Worm (Caenorhabditis elegans) whole organism, early embryonic: ENCODE data around the gene K02E7.7.

Experiments
- B0310.2 ChIP-seq: sonication (generic microtip); optimal IDR thresholded peaks from 2 replicates; lab custom pipeline; 2016; ENCODE audit warnings: mild to moderate bottlenecking, missing genetic modification characterization, missing compliant biosample characterization
- F13C5.2 ChIP-seq: sonication (generic microtip); optimal IDR thresholded peaks from 2 replicates; lab custom pipeline; 2017; ENCODE audit warnings: mild to moderate bottlenecking, missing genetic modification characterization, inconsistent platforms, missing compliant biosample characterization
- aly-1 ChIP-seq: sonication (generic microtip); optimal IDR thresholded peaks from 2 replicates; lab custom pipeline; 2016; ENCODE audit warnings: missing genetic modification characterization, missing compliant biosample characterization
- ama-1 ChIP-seq: fragments of 150-350 bp; optimal IDR thresholded peaks from 2 replicates; lab custom pipeline; 2014
- ceh-13 ChIP-seq: fragments of 200-800 bp; sonication (Bioruptor generic); optimal IDR thresholded peaks from 2 replicates; lab custom pipeline; 2018; ENCODE audit warnings: mild to moderate bottlenecking, missing genetic modification characterization, missing compliant biosample characterization
- ceh-36 ChIP-seq: sonication (generic microtip); optimal IDR thresholded peaks from 2 replicates; lab custom pipeline; 2016; ENCODE audit warnings: missing genetic modification characterization, inconsistent platforms, missing compliant biosample characterization
- ets-7 ChIP-seq: sonication (generic microtip); optimal IDR thresholded peaks from 2 replicates; lab custom pipeline; 2016; ENCODE audit warnings: missing genotype, missing genetic modification characterization, missing compliant biosample characterization
- flt-1 ChIP-seq: fragments of 200-800 bp; sonication (Bioruptor generic); IDR thresholded peaks from 2 replicates; pipeline ENCODE4 v1.3.6; 2022; ENCODE audit warnings: missing genetic modification characterization, missing compliant biosample characterization
- hmbx-1 ChIP-seq: sonication (generic microtip); optimal IDR thresholded peaks from 2 replicates; lab custom pipeline; 2016; ENCODE audit warnings: mild to moderate bottlenecking, missing genetic modification characterization, missing compliant biosample characterization
- hmg-4 ChIP-seq: fragments of 200-800 bp; sonication (Bioruptor generic); optimal IDR thresholded peaks from 2 replicates; lab custom pipeline; 2018; ENCODE audit warnings: mild to moderate bottlenecking, missing genetic modification characterization, missing compliant biosample characterization
- hnd-1 ChIP-seq: sonication (generic microtip); optimal IDR thresholded peaks from 2 replicates; lab custom pipeline; 2016; ENCODE audit warnings: missing genetic modification characterization, missing compliant biosample characterization
- pes-1 ChIP-seq: fragments of 200-800 bp; sonication (Bioruptor generic); IDR thresholded peaks from 2 replicates; pipeline ENCODE4 v1.3.6; 2022; ENCODE audit warnings: missing genetic modification reagents, missing genetic modification characterization, missing compliant biosample characterization
- scrt-1 ChIP-seq: fragments of 200-800 bp; sonication (Bioruptor generic); IDR thresholded peaks from 2 replicates; pipeline ENCODE4 v1.3.6; 2022; ENCODE audit warnings: missing genetic modification characterization, missing compliant biosample characterization
- sea-1 ChIP-seq: fragments of 200-800 bp; sonication (Bioruptor generic); conservative IDR thresholded peaks from 2 replicates; pipeline ENCODE4 v1.3.6; 2022; ENCODE audit warnings: missing genetic modification characterization, missing compliant biosample characterization
- tbx-11 ChIP-seq: fragments of 200-800 bp; sonication (Bioruptor generic); IDR thresholded peaks from 2 replicates; pipeline ENCODE4 v1.3.6; 2022; ENCODE audit warnings: missing genetic modification characterization, missing compliant biosample characterization
- tbx-37 ChIP-seq: fragments of 200-800 bp; sonication (Bioruptor generic); conservative IDR thresholded peaks from 2 replicates; pipeline ENCODE4 v1.3.6; 2022; ENCODE audit warnings: missing genetic modification reagents, missing genetic modification characterization, missing compliant biosample characterization
- tra-4 ChIP-seq: sonication (generic microtip); optimal IDR thresholded peaks from 2 replicates; lab custom pipeline; 2017; ENCODE audit warnings: missing genetic modification characterization, missing compliant biosample characterization

The K02E7.7 gene

ce11 chrII:1075424-1075823 is 20.6 kb downstream of the K02E7.7 start, which contains the start of gene K02E7.11:
K02E7.11 (minus strand) TSS chrII:1075524.
- no peak for TF ChIP-seq flt-1 (GFP tag; lab: Robert Waterston, UW)
- no peak for TF ChIP-seq ets-7 (tag; lab: Kevin White, UChicago)
- TF ChIP-seq pes-1 (GFP tag; lab: Robert Waterston, UW), result no peak
- TF ChIP-seq hmbx-1 (tag; lab: Kevin White, UChicago), result no peak
- no peak for TF ChIP-seq tra-4
- no peak for TF ChIP-seq scrt-1 (GFP tag; lab: Robert Waterston, UW)
- TF ChIP-seq F13C5.2 (tag; lab: Kevin White, UChicago), result no peak
- TF ChIP-seq tbx-37, result no peak
- no peak for TF ChIP-seq ama-1 (lab: Kevin White, UChicago)

ce11 chrII:1082859-1083258 is 28.0 kb downstream of the K02E7.7 start, which contains the start of gene K02E7.1:
K02E7.1 (plus strand) TSS chrII:1083159.
- TF ChIP-seq tra-4 (no peak), flt-1 (GFP tag; lab: Robert Waterston, UW) (no peak), hnd-1 (tag; lab: Kevin White, UChicago) (no peak), tbx-37 (no peak), scrt-1 (GFP tag; lab: Robert Waterston, UW) (no peak), tbx-11 (GFP tag; lab: Robert Waterston, UW) (no peak)

- no peak for TF ChIP-seq flt-1 (GFP tag; lab: Robert Waterston, UW)
Observed at ce11 chrII:1084899-1085298, 30.1 kb downstream of the K02E7.7 start.

- TF ChIP-seq sea-1 (GFP tag; lab: Robert Waterston, UW), result no peak
- no peak for TF ChIP-seq scrt-1 (GFP tag; lab: Robert Waterston, UW)
- no peak for TF ChIP-seq ceh-13 (GFP tag; lab: Kevin White, UChicago)
- TF ChIP-seq hnd-1 (tag; lab: Kevin White, UChicago), result no peak
- TF ChIP-seq pes-1 (GFP tag; lab: Robert Waterston, UW), result no peak
- TF ChIP-seq tra-4, result no peak
- no peak for TF ChIP-seq hmbx-1 (tag; lab: Kevin White, UChicago)
- no peak for TF ChIP-seq flt-1 (GFP tag; lab: Robert Waterston, UW)
Observed at ce11 chrII:1085546-1085945, 30.7 kb downstream of the K02E7.7 start.

- TF ChIP-seq ama-1 (lab: Kevin White, UChicago), result no peak
- TF ChIP-seq B0310.2 (tag; lab: Kevin White, UChicago), result no peak
- TF ChIP-seq aly-1 (tag; lab: Kevin White, UChicago), result no peak
- TF ChIP-seq hmbx-1 (tag; lab: Kevin White, UChicago), result no peak
- no peak for TF ChIP-seq pes-1 (GFP tag; lab: Robert Waterston, UW)
- TF ChIP-seq F13C5.2 (tag; lab: Kevin White, UChicago), result no peak
- no peak for TF ChIP-seq hnd-1 (tag; lab: Kevin White, UChicago)
- TF ChIP-seq ets-7 (tag; lab: Kevin White, UChicago), result no peak
- TF ChIP-seq hmg-4 (GFP tag; lab: Kevin White, UChicago), result no peak
- TF ChIP-seq scrt-1 (GFP tag; lab: Robert Waterston, UW), result no peak
- no peak for TF ChIP-seq tbx-11 (GFP tag; lab: Robert Waterston, UW)
- TF ChIP-seq tra-4, result no peak
- TF ChIP-seq ceh-36 (tag; lab: Kevin White, UChicago), result no peak
- no peak for TF ChIP-seq sea-1 (GFP tag; lab: Robert Waterston, UW)
- TF ChIP-seq flt-1 (GFP tag; lab: Robert Waterston, UW), result no peak
- TF ChIP-seq tbx-37, result no peak
- no peak for TF ChIP-seq ceh-13 (GFP tag; lab: Kevin White, UChicago)
Observed at ce11 chrII:1086479-1086878, 31.7 kb downstream of the K02E7.7 start.

ce11 chrII:1088527-1089230 is 33.9 kb downstream of the K02E7.7 start:
- TF ChIP-seq tbx-11 (GFP tag; lab: Robert Waterston, UW) (no peak), scrt-1 (GFP tag; lab: Robert Waterston, UW) (no peak), sea-1 (GFP tag; lab: Robert Waterston, UW) (no peak), ama-1 (lab: Kevin White, UChicago) (no peak), hmbx-1 (tag; lab: Kevin White, UChicago) (no peak), pes-1 (GFP tag; lab: Robert Waterston, UW) (no peak), ceh-36 (tag; lab: Kevin White, UChicago) (no peak), ceh-13 (GFP tag; lab: Kevin White, UChicago) (no peak), tra-4 (no peak), flt-1 (GFP tag; lab: Robert Waterston, UW) (no peak), F13C5.2 (tag; lab: Kevin White, UChicago) (no peak)

ce11 chrII:1090743-1091142 is 35.9 kb downstream of the K02E7.7 start:
- TF ChIP-seq tbx-37, result no peak
- no peak for TF ChIP-seq hmbx-1 (tag; lab: Kevin White, UChicago)
- TF ChIP-seq ceh-13 (GFP tag; lab: Kevin White, UChicago), result no peak
- no peak for TF ChIP-seq scrt-1 (GFP tag; lab: Robert Waterston, UW)
- TF ChIP-seq tra-4, result no peak
- no peak for TF ChIP-seq hmg-4 (GFP tag; lab: Kevin White, UChicago)
- no peak for TF ChIP-seq ets-7 (tag; lab: Kevin White, UChicago)
- no peak for TF ChIP-seq pes-1 (GFP tag; lab: Robert Waterston, UW)
- no peak for TF ChIP-seq tbx-11 (GFP tag; lab: Robert Waterston, UW)
- TF ChIP-seq ceh-36 (tag; lab: Kevin White, UChicago), result no peak
- no peak for TF ChIP-seq B0310.2 (tag; lab: Kevin White, UChicago)
- no peak for TF ChIP-seq flt-1 (GFP tag; lab: Robert Waterston, UW)
- no peak for TF ChIP-seq F13C5.2 (tag; lab: Kevin White, UChicago)
- TF ChIP-seq aly-1 (tag; lab: Kevin White, UChicago), result no peak
- TF ChIP-seq hnd-1 (tag; lab: Kevin White, UChicago), result no peak
- no peak for TF ChIP-seq sea-1 (GFP tag; lab: Robert Waterston, UW)
- no peak for TF ChIP-seq ama-1 (lab: Kevin White, UChicago)
